Worm (Caenorhabditis elegans) whole organism, L4 larva: ENCODE measurements around the gene C17H11.2.
A peak's percentile ranks its signal among the peaks of the same experiment; 100 is the strongest.

Source experiments
- F10B5.3 ChIP-seq: sonication (generic microtip); optimal IDR thresholded peaks from 2 replicates; lab custom pipeline; 2016; ENCODE audit warnings: mild to moderate bottlenecking, missing genetic modification characterization, missing compliant biosample characterization
- F37D6.2 ChIP-seq: sonication (generic microtip); optimal IDR thresholded peaks from 2 replicates; lab custom pipeline; 2016; ENCODE audit warnings: mild to moderate bottlenecking, missing genetic modification characterization, missing compliant biosample characterization
- F44E2.7 ChIP-seq: fragments of 200-800 bp; sonication (Bioruptor generic); IDR thresholded peaks from 2 replicates; pipeline ENCODE4 v2.1.2; 2022; ENCODE audit warnings: missing genetic modification characterization, missing compliant biosample characterization
- T20F7.1 ChIP-seq: fragments of 200-800 bp; sonication (Bioruptor generic); optimal IDR thresholded peaks from 2 replicates; lab custom pipeline; 2018; ENCODE audit warnings: mild to moderate bottlenecking, missing genetic modification characterization, missing compliant biosample characterization
- T26A8.4 ChIP-seq: fragments of 200-800 bp; sonication (Bioruptor generic); IDR thresholded peaks from 2 replicates; pipeline ENCODE4 v1.3.6; 2022; ENCODE audit warnings: missing genetic modification characterization, missing compliant biosample characterization
- Y48G9A.11 ChIP-seq: fragments of 200-800 bp; sonication (Bioruptor generic); IDR thresholded peaks from 2 replicates; pipeline ENCODE4 v1.3.6; 2022; ENCODE audit warnings: missing genetic modification reagents, missing genetic modification characterization, missing compliant biosample characterization
- Y5F2A.4 ChIP-seq: fragments of 200-800 bp; sonication (Bioruptor generic); optimal IDR thresholded peaks from 2 replicates; lab custom pipeline; 2018; ENCODE audit warnings: mild to moderate bottlenecking, missing genetic modification characterization, missing compliant biosample characterization
- Y75B8A.6 ChIP-seq: fragments of 200-800 bp; sonication (Bioruptor generic); IDR thresholded peaks from 2 replicates; pipeline ENCODE4 v1.3.6; 2022; ENCODE audit warnings: missing genetic modification reagents, missing genetic modification characterization, missing compliant biosample characterization
- ZK337.2 ChIP-seq: fragments of 200-800 bp; sonication (Bioruptor generic); IDR thresholded peaks from 2 replicates; pipeline ENCODE4 v1.3.6; 2022; ENCODE audit warnings: missing genetic modification reagents, missing genetic modification characterization, missing compliant biosample characterization
- aly-2 ChIP-seq: sonication (generic microtip); optimal IDR thresholded peaks from 2 replicates; lab custom pipeline; 2018; ENCODE audit warnings: missing biosample characterization, missing genetic modification characterization
- ceh-20 ChIP-seq: fragments of 200-800 bp; sonication (Bioruptor generic); IDR thresholded peaks from 2 replicates; pipeline ENCODE4 v1.3.6; 2022; ENCODE audit warnings: missing genetic modification reagents, missing genetic modification characterization, missing compliant biosample characterization
- ceh-28 ChIP-seq: fragments of 150-350 bp; optimal IDR thresholded peaks from 2 replicates; lab custom pipeline; 2014; ENCODE audit warnings: missing biosample characterization, missing genetic modification reagents, missing genetic modification characterization
- daf-19 ChIP-seq: fragments of 200-800 bp; sonication (Bioruptor generic); conservative IDR thresholded peaks from 2 replicates; pipeline ENCODE4 v1.3.6; 2022; ENCODE audit warnings: missing genetic modification characterization, missing compliant biosample characterization
- daf-8 ChIP-seq: fragments of 200-800 bp; sonication (Bioruptor generic); IDR thresholded peaks from 2 replicates; pipeline ENCODE4 v1.3.6; 2022; ENCODE audit warnings: missing genetic modification characterization, missing compliant biosample characterization
- dmd-6 ChIP-seq: fragments of 200-800 bp; sonication (Bioruptor generic); IDR thresholded peaks from 2 replicates; pipeline ENCODE4 v1.3.6; 2022; ENCODE audit warnings: missing genetic modification reagents, missing genetic modification characterization, missing compliant biosample characterization
- dmd-9 ChIP-seq: fragments of 200-800 bp; sonication (Bioruptor generic); IDR thresholded peaks from 2 replicates; pipeline ENCODE4 v1.3.6; 2022; ENCODE audit warnings: missing genetic modification reagents, missing genetic modification characterization, missing compliant biosample characterization
- duxl-1 ChIP-seq: sonication (generic microtip); optimal IDR thresholded peaks from 2 replicates; lab custom pipeline; 2016; ENCODE audit warnings: mild to moderate bottlenecking, missing genetic modification characterization, moderate library complexity, missing compliant biosample characterization; ENCODE audit not compliant: poor library complexity
- dve-1 ChIP-seq: sonication (generic microtip); optimal IDR thresholded peaks from 2 replicates; lab custom pipeline; 2017; ENCODE audit warnings: antibody characterized with exemption, mild to moderate bottlenecking, missing genetic modification characterization, missing compliant biosample characterization; ENCODE audit not compliant: insufficient read depth
- fkh-10 ChIP-seq: fragments of 150-350 bp; optimal IDR thresholded peaks from 2 replicates; lab custom pipeline; 2014; ENCODE audit warnings: missing biosample characterization, missing genetic modification reagents, missing genetic modification characterization
- fos-1 ChIP-seq: fragments of 150-350 bp; optimal IDR thresholded peaks from 2 replicates; lab custom pipeline; 2014; ENCODE audit warnings: missing biosample characterization, missing genetic modification characterization
- gei-8 ChIP-seq: fragments of 200-800 bp; sonication (Bioruptor generic); optimal IDR thresholded peaks from 2 replicates; lab custom pipeline; 2018; ENCODE audit warnings: mild to moderate bottlenecking, missing genetic modification characterization, missing compliant biosample characterization
- hif-1 ChIP-seq, 2 experiments: sonication (generic microtip); optimal IDR thresholded peaks; 2 replicates each; lab custom pipeline; 2016 to 2017; ENCODE audit warnings: missing compliant biosample characterization in 2 of 2, missing genetic modification characterization in 2 of 2, missing genetic modification reagents in 2 of 2, missing genotype in 2 of 2, mild to moderate bottlenecking in 1 of 2
- hlh-11 ChIP-seq: fragments of 200-800 bp; sonication (Bioruptor generic); optimal IDR thresholded peaks from 2 replicates; lab custom pipeline; 2018; ENCODE audit warnings: mild to moderate bottlenecking, missing genetic modification characterization, missing compliant biosample characterization
- jun-1 ChIP-seq: fragments of 150-350 bp; optimal IDR thresholded peaks from 2 replicates; lab custom pipeline; 2014; ENCODE audit warnings: missing biosample characterization, missing genetic modification reagents, missing genetic modification characterization
- lim-7 ChIP-seq: fragments of 200-800 bp; sonication (Bioruptor generic); IDR thresholded peaks from 2 replicates; pipeline ENCODE4 v1.3.6; 2022; ENCODE audit warnings: missing genetic modification characterization, missing compliant biosample characterization
- lin-38 ChIP-seq: fragments of 200-800 bp; sonication (Bioruptor generic); IDR thresholded peaks from 2 replicates; pipeline ENCODE4 v1.3.6; 2022; ENCODE audit warnings: missing genetic modification reagents, missing genetic modification characterization, missing compliant biosample characterization
- lsy-2 ChIP-seq, 2 experiments: fragments of 150-350 bp in 1 of 2; sonication (generic microtip) in 1 of 2; optimal IDR thresholded peaks; 2 replicates each; lab custom pipeline; 2014 to 2017; ENCODE audit warnings: missing biosample characterization in 2 of 2, missing genetic modification characterization in 2 of 2
- madf-5 ChIP-seq, 2 experiments: fragments of 200-800 bp; sonication (Bioruptor generic); IDR thresholded peaks; 2 replicates each; pipeline ENCODE4 v1.3.6; 2022; ENCODE audit warnings: missing compliant biosample characterization in 2 of 2, missing genetic modification characterization in 2 of 2
- madf-9 ChIP-seq: fragments of 200-800 bp; sonication (Bioruptor generic); conservative IDR thresholded peaks from 2 replicates; pipeline ENCODE4 v1.3.6; 2022; ENCODE audit warnings: missing genetic modification reagents, missing genetic modification characterization, missing compliant biosample characterization
- mdl-1 ChIP-seq, 2 experiments: fragments of 150-350 bp in 1 of 2; sonication (generic microtip) in 1 of 2; optimal IDR thresholded peaks; 2 replicates each; lab custom pipeline; 2014 to 2017; ENCODE audit warnings: missing biosample characterization in 2 of 2, missing genetic modification characterization in 2 of 2
- nhr-11 ChIP-seq: fragments of 150-350 bp; optimal IDR thresholded peaks from 2 replicates; lab custom pipeline; 2014; ENCODE audit warnings: missing biosample characterization, missing genetic modification characterization
- nhr-25 ChIP-seq: sonication (generic microtip); optimal IDR thresholded peaks from 2 replicates; lab custom pipeline; 2017; ENCODE audit warnings: missing genetic modification characterization, mild to moderate bottlenecking, missing compliant biosample characterization, antibody characterized with exemption, moderate library complexity, borderline replicate concordance; ENCODE audit not compliant: insufficient read depth
- nhr-76 ChIP-seq: fragments of 150-350 bp; optimal IDR thresholded peaks from 2 replicates; lab custom pipeline; 2014; ENCODE audit warnings: missing biosample characterization, missing genetic modification characterization
- pha-4 ChIP-seq, 2 experiments: fragments of 150-350 bp in 1 of 2; fragments of 200-800 bp in 1 of 2; sonication (Bioruptor generic) in 1 of 2; IDR thresholded peaks in 1 of 2; optimal IDR thresholded peaks in 1 of 2; 2 replicates each; pipeline versions ENCODE4 v1.3.6 to Lab custom; 2014 to 2022; ENCODE audit warnings: missing genetic modification characterization in 2 of 2, missing genetic modification reagents in 2 of 2, missing biosample characterization in 1 of 2, missing compliant biosample characterization in 1 of 2
- php-3 ChIP-seq: fragments of 200-800 bp; sonication (Bioruptor generic); IDR thresholded peaks from 2 replicates; pipeline ENCODE4 v1.3.6; 2022; ENCODE audit warnings: missing genetic modification reagents, missing genetic modification characterization, missing compliant biosample characterization
- skn-1 ChIP-seq: fragments of 150-350 bp; optimal IDR thresholded peaks from 2 replicates; lab custom pipeline; 2014; ENCODE audit warnings: missing biosample characterization, missing genetic modification characterization
- snpc-1.2 ChIP-seq: fragments of 200-800 bp; sonication (Bioruptor generic); IDR thresholded peaks from 2 replicates; pipeline ENCODE4 v1.3.6; 2022; ENCODE audit warnings: missing genetic modification reagents, missing genetic modification characterization, missing compliant biosample characterization
- tag-97 ChIP-seq: fragments of 200-800 bp; sonication (Bioruptor generic); IDR thresholded peaks from 2 replicates; pipeline ENCODE4 v1.3.6; 2022; ENCODE audit warnings: missing genetic modification characterization, missing compliant biosample characterization
- vab-7 ChIP-seq: fragments of 200-800 bp; sonication (Bioruptor generic); IDR thresholded peaks from 2 replicates; pipeline ENCODE4 v1.3.6; 2022; ENCODE audit warnings: missing genetic modification reagents, missing genetic modification characterization, missing compliant biosample characterization
- zag-1 ChIP-seq: fragments of 150-350 bp; optimal IDR thresholded peaks from 2 replicates; lab custom pipeline; 2014; ENCODE audit warnings: missing biosample characterization, missing genetic modification characterization
- zip-11 ChIP-seq: fragments of 200-800 bp; sonication (Bioruptor generic); IDR thresholded peaks from 2 replicates; pipeline ENCODE4 v1.3.6; 2022; ENCODE audit warnings: missing genetic modification characterization, missing compliant biosample characterization
- ztf-11 ChIP-seq: fragments of 150-350 bp; optimal IDR thresholded peaks from 2 replicates; lab custom pipeline; 2014; ENCODE audit warnings: missing biosample characterization, missing genetic modification characterization
- ztf-7 ChIP-seq: fragments of 150-350 bp; optimal IDR thresholded peaks from 2 replicates; lab custom pipeline; 2014; ENCODE audit warnings: missing biosample characterization, missing genetic modification characterization

Gene C17H11.2

ce11 chrX:8137779-8138178, 32.0 kb upstream of the C17H11.2 start, which contains the start of gene C02B8.7:
C02B8.7 (minus strand) TSS chrX:8137879.
- TF ChIP-seq dmd-6 (GFP tag; lab: Robert Waterston, UW): no peak
- TF ChIP-seq madf-9 (GFP tag; lab: Robert Waterston, UW): no peak
- TF ChIP-seq skn-1 (tag; lab: Kevin White, UChicago): no peak
- TF ChIP-seq ZK337.2 (GFP tag; lab: Robert Waterston, UW): no peak
- TF ChIP-seq mdl-1 (tag; optimal IDR thresholded peaks at IDR 0.05; lab: Kevin White, UChicago): no peak
- no peak for TF ChIP-seq tag-97
- TF ChIP-seq nhr-76 (tag; lab: Kevin White, UChicago): no peak
- TF ChIP-seq, all 104 proteins: peak for 0

- TF ChIP-seq ZK337.2 (GFP tag; lab: Robert Waterston, UW): no peak
- TF ChIP-seq snpc-1.2 (GFP tag; lab: Robert Waterston, UW): no peak
Measured at ce11 chrX:8139146-8139545, 30.6 kb upstream of the C17H11.2 start, which contains the start of gene C02B8.3. C02B8.3 (plus strand) TSS chrX:8139446.

ce11 chrX:8147398-8147797, 22.3 kb upstream of the C17H11.2 start, which contains the start of gene C02B8.1:
C02B8.1 (plus strand) TSS chrX:8147698.
- TF ChIP-seq ceh-28 (tag; lab: Kevin White, UChicago) (no peak), nhr-25 (no peak), zip-11 (GFP tag; lab: Robert Waterston, UW) (no peak), Y48G9A.11 (GFP tag; lab: Robert Waterston, UW) (0 out of 2 replicates have a peak, but pooled peaks have one; percentile 16)

ce11 chrX:8148993-8149392, 20.7 kb upstream of the C17H11.2 start:
- TF ChIP-seq skn-1 (tag; lab: Kevin White, UChicago) (no peak), jun-1 (tag; lab: Kevin White, UChicago) (no peak), ZK337.2 (GFP tag; lab: Robert Waterston, UW) (no peak), vab-7 (peak; percentile 60), snpc-1.2 (GFP tag; lab: Robert Waterston, UW) (peak; percentile 74), madf-9 (GFP tag; lab: Robert Waterston, UW) (0 out of 2 replicates have a peak, but pooled peaks have one; percentile 15), hlh-11 (no peak), Y75B8A.6 (GFP tag; lab: Robert Waterston, UW) (no peak), F10B5.3 (tag; lab: Kevin White, UChicago) (no peak), gei-8 (GFP tag; lab: Kevin White, UChicago) (no peak), fos-1 (tag; lab: Kevin White, UChicago) (no peak), lim-7 (GFP tag; lab: Robert Waterston, UW) (peak; percentile 71; the same call in 1 of the 2 replicates), daf-19 (0 out of 2 replicates have a peak, but pooled peaks have one; percentile 48), Y5F2A.4 (GFP tag; lab: Kevin White, UChicago) (no peak), T20F7.1 (GFP tag; lab: Kevin White, UChicago) (no peak), T26A8.4 (GFP tag; lab: Robert Waterston, UW) (no peak), duxl-1 (tag; lab: Kevin White, UChicago) (no peak), ceh-20 (GFP tag; lab: Robert Waterston, UW) (no peak), hif-1 (tag; optimal IDR thresholded peaks at IDR 0.05; lab: Kevin White, UChicago) (no peak), aly-2 (tag; lab: Kevin White, UChicago) (no peak), F37D6.2 (tag; lab: Kevin White, UChicago) (no peak), daf-8 (GFP tag; lab: Robert Waterston, UW) (no peak), pha-4 (GFP tag; IDR thresholded peaks at IDR 0.05; lab: Robert Waterston, UW) (peak; percentile 23; the same call in 1 of the 2 replicates), pha-4 (tag; optimal IDR thresholded peaks at IDR 0.05; lab: Kevin White, UChicago) (no peak), dmd-9 (GFP tag; lab: Robert Waterston, UW) (no peak), lsy-2 (tag; optimal IDR thresholded peaks at IDR 0.05; lab: Kevin White, UChicago) (no peak), lin-38 (GFP tag; lab: Robert Waterston, UW) (no peak), ztf-11 (tag; lab: Kevin White, UChicago) (no peak), nhr-76 (tag; lab: Kevin White, UChicago) (no peak), zag-1 (tag; lab: Kevin White, UChicago) (no peak), dve-1 (tag; lab: Kevin White, UChicago) (no peak), madf-5 (GFP tag; IDR thresholded peaks at IDR 0.05; lab: Robert Waterston, UW) (0 out of 4 replicates have a peak, but pooled peaks of 1 of the 2 experiments have one; percentile 31), php-3 (GFP tag; lab: Robert Waterston, UW) (no peak), F44E2.7 (GFP tag; lab: Robert Waterston, UW) (no peak), Y48G9A.11 (GFP tag; lab: Robert Waterston, UW) (peak; percentile 44; the same call in 1 of the 2 replicates), nhr-11 (tag; lab: Kevin White, UChicago) (no peak), ztf-7 (tag; lab: Kevin White, UChicago) (no peak), fkh-10 (no peak)
